Worm (Caenorhabditis elegans) whole organism, L1 larva: ENCODE measurements around the gene set-30.

Experiments used
- C04F5.9 ChIP-seq: sonication (generic microtip); optimal IDR thresholded peaks from 2 replicates; lab custom pipeline; 2016; ENCODE audit warnings: missing genetic modification characterization, missing compliant biosample characterization
- C16A3.4 ChIP-seq: fragments of 150-350 bp; optimal IDR thresholded peaks from 2 replicates; lab custom pipeline; 2014; ENCODE audit warnings: missing biosample characterization, missing genetic modification characterization
- F16B12.6 ChIP-seq: fragments of 150-350 bp; optimal IDR thresholded peaks from 2 replicates; lab custom pipeline; 2014; ENCODE audit warnings: missing biosample characterization, missing genetic modification characterization
- aha-1 ChIP-seq: fragments of 150-350 bp; optimal IDR thresholded peaks from 2 replicates; lab custom pipeline; 2014; ENCODE audit warnings: missing biosample characterization, missing genetic modification characterization
- alr-1 ChIP-seq: fragments of 200-800 bp; sonication (Bioruptor generic); optimal IDR thresholded peaks from 2 replicates; lab custom pipeline; 2018; ENCODE audit warnings: borderline replicate concordance, mild to moderate bottlenecking, missing genetic modification characterization, missing compliant biosample characterization
- ceh-8 ChIP-seq: fragments of 200-800 bp; sonication (Bioruptor generic); optimal IDR thresholded peaks from 2 replicates; lab custom pipeline; 2018; ENCODE audit warnings: mild to moderate bottlenecking, missing genetic modification characterization, moderate library complexity, missing compliant biosample characterization
- ceh-82 ChIP-seq, 3 experiments: fragments of 150-350 bp in 1 of 3; sonication (generic microtip) in 2 of 3; optimal IDR thresholded peaks; 2 replicates each; lab custom pipeline; 2014 to 2017; ENCODE audit warnings: missing biosample characterization in 3 of 3, missing genetic modification characterization in 3 of 3
- ceh-88 ChIP-seq: fragments of 200-800 bp; sonication (Bioruptor generic); IDR thresholded peaks from 2 replicates; pipeline ENCODE4 v1.3.6; 2022; ENCODE audit warnings: missing genetic modification characterization, missing compliant biosample characterization
- efl-1 ChIP-seq, 4 experiments: fragments of 150-350 bp; optimal IDR thresholded peaks in 3 of 4; peaks in 1 of 4; 1 replicate in 1 of 4; 2 replicates in 3 of 4; lab custom pipeline; 2014; ENCODE audit warnings: missing biosample characterization in 2 of 4, missing genetic modification characterization in 2 of 4, missing genetic modification reagents in 2 of 4
- efl-3 ChIP-seq: fragments of 200-800 bp; sonication (Bioruptor generic); optimal IDR thresholded peaks from 2 replicates; lab custom pipeline; 2018; ENCODE audit warnings: mild to moderate bottlenecking, missing genetic modification characterization, missing compliant biosample characterization
- egl-13 ChIP-seq: sonication (generic microtip); optimal IDR thresholded peaks from 2 replicates; lab custom pipeline; 2016; ENCODE audit warnings: missing genotype, missing genetic modification reagents, missing genetic modification characterization, missing compliant biosample characterization
- elt-3 ChIP-seq, 6 experiments: fragments of 150-350 bp in 1 of 6; sonication (generic microtip); optimal IDR thresholded peaks; 2 replicates each; lab custom pipeline; 2017 to 2018; ENCODE audit warnings: missing biosample characterization in 6 of 6, missing genetic modification characterization in 6 of 6, inconsistent platforms in 1 of 6
- ets-5 ChIP-seq: fragments of 200-800 bp; sonication (Bioruptor generic); IDR thresholded peaks from 2 replicates; pipeline ENCODE4 v1.3.6; 2022; ENCODE audit warnings: missing genetic modification characterization, missing compliant biosample characterization
- fkh-10 ChIP-seq: sonication (generic microtip); optimal IDR thresholded peaks from 2 replicates; lab custom pipeline; 2017; ENCODE audit warnings: missing biosample characterization, missing genetic modification reagents, missing genetic modification characterization
- fkh-4 ChIP-seq: sonication (generic microtip); optimal IDR thresholded peaks from 2 replicates; lab custom pipeline; 2016; ENCODE audit warnings: missing compliant biosample characterization, missing genetic modification characterization, borderline replicate concordance
- fkh-8 ChIP-seq: sonication (generic microtip); optimal IDR thresholded peaks from 2 replicates; lab custom pipeline; 2016; ENCODE audit warnings: mild to moderate bottlenecking, missing genetic modification characterization, missing compliant biosample characterization
- hlh-4 ChIP-seq: sonication (generic microtip); optimal IDR thresholded peaks from 2 replicates; lab custom pipeline; 2016; ENCODE audit warnings: mild to moderate bottlenecking, missing genetic modification characterization, missing compliant biosample characterization
- hpl-2 ChIP-seq: fragments of 150-350 bp; optimal IDR thresholded peaks from 2 replicates; lab custom pipeline; 2014; ENCODE audit warnings: missing biosample characterization, missing genetic modification reagents, missing genetic modification characterization
- isw-1 ChIP-seq: fragments of 200-800 bp; sonication (Bioruptor generic); IDR thresholded peaks from 2 replicates; pipeline ENCODE4 v1.3.6; 2022; ENCODE audit warnings: missing genetic modification characterization, missing compliant biosample characterization
- lin-13 ChIP-seq: fragments of 150-350 bp; optimal IDR thresholded peaks from 2 replicates; lab custom pipeline; 2014; ENCODE audit warnings: missing biosample characterization, missing genetic modification reagents, missing genetic modification characterization
- lin-15B ChIP-seq: fragments of 150-350 bp; sonication (generic microtip); optimal IDR thresholded peaks from 3 replicates; lab custom pipeline; 2014; ENCODE audit warnings: missing biosample characterization, missing genetic modification characterization
- lin-35 ChIP-seq, 2 experiments: fragments of 150-350 bp; optimal IDR thresholded peaks; 2 replicates each; lab custom pipeline; 2014; ENCODE audit warnings: missing biosample characterization in 2 of 2, missing genetic modification characterization in 2 of 2, missing genetic modification reagents in 2 of 2
- lin-39 ChIP-seq: fragments of 150-350 bp; optimal IDR thresholded peaks from 2 replicates; lab custom pipeline; 2014; ENCODE audit warnings: missing biosample characterization, missing genetic modification reagents, missing genetic modification characterization
- lsy-2 ChIP-seq, 2 experiments: fragments of 150-350 bp; optimal IDR thresholded peaks; 2 replicates each; lab custom pipeline; 2014; ENCODE audit warnings: missing biosample characterization in 2 of 2, missing genetic modification characterization in 2 of 2
- mab-9 ChIP-seq: fragments of 200-800 bp; sonication (Bioruptor generic); IDR thresholded peaks from 2 replicates; pipeline ENCODE4 v1.3.6; 2022; ENCODE audit warnings: missing genetic modification reagents, missing genetic modification characterization, missing compliant biosample characterization
- mdl-1 ChIP-seq, 2 experiments: fragments of 150-350 bp; optimal IDR thresholded peaks; 2 replicates each; lab custom pipeline; 2014 to 2017; ENCODE audit warnings: missing biosample characterization in 2 of 2, missing genetic modification characterization in 2 of 2, inconsistent platforms in 1 of 2
- mef-2 ChIP-seq: fragments of 150-350 bp; optimal IDR thresholded peaks from 2 replicates; lab custom pipeline; 2014; ENCODE audit warnings: missing biosample characterization, missing genetic modification characterization
- nhr-11 ChIP-seq: fragments of 150-350 bp; optimal IDR thresholded peaks from 2 replicates; lab custom pipeline; 2014; ENCODE audit warnings: missing biosample characterization, missing genetic modification characterization
- nhr-12 ChIP-seq: sonication (generic microtip); optimal IDR thresholded peaks from 2 replicates; lab custom pipeline; 2017; ENCODE audit warnings: missing biosample characterization, missing genetic modification characterization
- nhr-20 ChIP-seq: sonication (generic microtip); optimal IDR thresholded peaks from 2 replicates; lab custom pipeline; 2016; ENCODE audit warnings: mild to moderate bottlenecking, missing genetic modification characterization, missing compliant biosample characterization
- nhr-47 ChIP-seq: sonication (generic microtip); optimal IDR thresholded peaks from 2 replicates; lab custom pipeline; 2016; ENCODE audit warnings: mild to moderate bottlenecking, missing genetic modification characterization, moderate library complexity, missing compliant biosample characterization
- nhr-71 ChIP-seq: sonication (generic microtip); optimal IDR thresholded peaks from 2 replicates; lab custom pipeline; 2016; ENCODE audit warnings: mild to moderate bottlenecking, missing genetic modification characterization, moderate library complexity, missing compliant biosample characterization
- nhr-76 ChIP-seq: sonication (generic microtip); optimal IDR thresholded peaks from 2 replicates; lab custom pipeline; 2017; ENCODE audit warnings: missing biosample characterization, missing genetic modification characterization
- nhr-77 ChIP-seq: fragments of 150-350 bp; optimal IDR thresholded peaks from 2 replicates; lab custom pipeline; 2014; ENCODE audit warnings: missing biosample characterization, missing genetic modification characterization
- nhr-84 ChIP-seq: sonication (generic microtip); optimal IDR thresholded peaks from 2 replicates; lab custom pipeline; 2017; ENCODE audit warnings: missing biosample characterization, missing genetic modification characterization
- nhr-85 ChIP-seq: sonication (generic microtip); peaks from one replicate; lab custom pipeline; 2016; ENCODE audit warnings: missing genetic modification characterization, inconsistent platforms, missing compliant biosample characterization
- nhr-90 ChIP-seq: sonication (generic microtip); optimal IDR thresholded peaks from 2 replicates; lab custom pipeline; 2016; ENCODE audit warnings: mild to moderate bottlenecking, missing genetic modification characterization, missing compliant biosample characterization; ENCODE audit not compliant: poor library complexity
- pag-3 ChIP-seq: sonication (generic microtip); optimal IDR thresholded peaks from 2 replicates; lab custom pipeline; 2017; ENCODE audit warnings: missing genetic modification characterization, mild to moderate bottlenecking, missing compliant biosample characterization, antibody characterized with exemption, borderline replicate concordance; ENCODE audit not compliant: insufficient read depth
- pqm-1 ChIP-seq: sonication (generic microtip); optimal IDR thresholded peaks from 3 replicates; lab custom pipeline; 2017; ENCODE audit warnings: missing biosample characterization, missing genetic modification characterization
- rnt-1 ChIP-seq: sonication (generic microtip); optimal IDR thresholded peaks from 2 replicates; lab custom pipeline; 2016; ENCODE audit warnings: mild to moderate bottlenecking, missing genetic modification characterization, moderate library complexity, missing compliant biosample characterization
- snpc-4 ChIP-seq: fragments of 150-350 bp; optimal IDR thresholded peaks from 2 replicates; lab custom pipeline; 2014; ENCODE audit warnings: missing biosample characterization, missing genetic modification characterization
- snu-23 ChIP-seq: sonication (generic microtip); optimal IDR thresholded peaks from 2 replicates; lab custom pipeline; 2016; ENCODE audit warnings: missing genetic modification characterization, missing compliant biosample characterization
- sox-4 ChIP-seq: sonication (generic microtip); optimal IDR thresholded peaks from 2 replicates; lab custom pipeline; 2016; ENCODE audit warnings: missing genetic modification characterization, missing compliant biosample characterization
- sptf-1 ChIP-seq: fragments of 150-350 bp; optimal IDR thresholded peaks from 2 replicates; lab custom pipeline; 2014; ENCODE audit warnings: missing biosample characterization, missing genetic modification characterization
- swsn-7 ChIP-seq: sonication (generic microtip); optimal IDR thresholded peaks from 2 replicates; lab custom pipeline; 2016; ENCODE audit warnings: missing genetic modification characterization, missing compliant biosample characterization
- tbx-2 ChIP-seq: sonication (generic microtip); optimal IDR thresholded peaks from 2 replicates; lab custom pipeline; 2016; ENCODE audit warnings: missing genetic modification characterization, missing compliant biosample characterization
- unc-30 ChIP-seq: sonication (generic microtip); optimal IDR thresholded peaks from 2 replicates; lab custom pipeline; 2017; ENCODE audit warnings: missing biosample characterization, missing genetic modification characterization
- unc-62 ChIP-seq: fragments of 150-350 bp; optimal IDR thresholded peaks from 2 replicates; lab custom pipeline; 2014; ENCODE audit warnings: missing biosample characterization, missing genetic modification reagents, missing genetic modification characterization
- unc-86 ChIP-seq: sonication (generic microtip); optimal IDR thresholded peaks from 2 replicates; lab custom pipeline; 2016; ENCODE audit warnings: missing genetic modification characterization, missing compliant biosample characterization
- unc-98 ChIP-seq: fragments of 200-800 bp; sonication (Bioruptor generic); IDR thresholded peaks from 2 replicates; pipeline ENCODE4 v1.3.6; 2022; ENCODE audit warnings: missing genetic modification characterization, missing compliant biosample characterization
- xbp-1 ChIP-seq: sonication (generic microtip); optimal IDR thresholded peaks from 2 replicates; lab custom pipeline; 2016; ENCODE audit warnings: missing genetic modification characterization, missing compliant biosample characterization
- zag-1 ChIP-seq: fragments of 150-350 bp; optimal IDR thresholded peaks from 2 replicates; lab custom pipeline; 2014; ENCODE audit warnings: missing biosample characterization, missing genetic modification characterization
- ztf-11 ChIP-seq, 2 experiments: sonication (generic microtip); optimal IDR thresholded peaks; 2 replicates each; lab custom pipeline; 2016 to 2017; ENCODE audit warnings: missing genetic modification characterization in 2 of 2, missing biosample characterization in 1 of 2, missing compliant biosample characterization in 1 of 2
- ztf-4 ChIP-seq: fragments of 150-350 bp; optimal IDR thresholded peaks from 2 replicates; lab custom pipeline; 2014; ENCODE audit warnings: missing biosample characterization, missing genetic modification characterization

set-30 gene

DNA sequence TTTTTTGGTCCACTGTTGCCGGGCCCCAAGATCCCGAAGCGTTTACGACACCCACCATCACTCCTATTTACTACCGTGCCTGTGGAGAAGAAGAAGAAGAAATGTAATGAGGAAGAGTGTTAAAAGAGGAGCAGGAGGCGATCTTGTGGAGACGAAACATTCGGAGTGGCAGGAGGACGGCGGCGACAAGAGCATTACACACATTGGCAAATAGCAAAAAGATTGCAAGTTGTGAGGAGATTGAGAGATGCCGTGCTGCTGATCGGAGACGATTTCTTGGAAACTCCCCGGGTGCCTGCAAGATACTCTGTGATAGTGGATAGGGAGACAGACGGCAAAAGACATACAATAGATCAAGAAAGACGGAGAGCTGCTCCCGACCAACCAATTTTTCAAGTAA, 41.8 kb upstream of the set-30 start, which contains the start of gene M03F4.4 (continued):
- no peak for TF ChIP-seq fkh-8 (tag; lab: Kevin White, UChicago)
- TF ChIP-seq lin-15B (tag; lab: Kevin White, UChicago), result no peak
- TF ChIP-seq unc-62, result no peak
- TF ChIP-seq unc-30 (tag; lab: Kevin White, UChicago), result no peak
- peak; percentile 56 to 64 for TF ChIP-seq lsy-2 (tag; optimal IDR thresholded peaks at IDR 0.05; lab: Kevin White, UChicago)
- peak; percentile 94 for TF ChIP-seq nhr-71 (tag; lab: Kevin White, UChicago)
- TF ChIP-seq mdl-1 (tag; optimal IDR thresholded peaks at IDR 0.05; lab: Kevin White, UChicago), result no peak
- no peak for TF ChIP-seq C04F5.9
- TF ChIP-seq lin-35 (GFP tag; optimal IDR thresholded peaks at IDR 0.05; lab: Kevin White, UChicago), result peak in 1 of 2 experiments; percentile 15
- TF ChIP-seq ceh-88 (GFP tag; lab: Robert Waterston, UW), result no peak
- peak; percentile 99 for TF ChIP-seq pag-3
- TF ChIP-seq nhr-85 (tag; lab: Kevin White, UChicago), result no peak
- peak; percentile 71 for TF ChIP-seq swsn-7
- TF ChIP-seq fkh-4 (tag; lab: Kevin White, UChicago), result peak; percentile 61
- TF ChIP-seq C16A3.4, result no peak
- no peak for TF ChIP-seq mef-2 (tag; lab: Kevin White, UChicago)
- TF ChIP-seq nhr-20 (tag; lab: Kevin White, UChicago), result peak; percentile 79
- TF ChIP-seq mab-9 (GFP tag; lab: Robert Waterston, UW), result no peak
- TF ChIP-seq ceh-8, result no peak
- TF ChIP-seq ztf-11 (tag; optimal IDR thresholded peaks at IDR 0.05; lab: Kevin White, UChicago), result no peak
- peak in 1 of 2 experiments; percentile 14 for TF ChIP-seq efl-1 (optimal IDR thresholded peaks at IDR 0.05; lab: Kevin White, UChicago)
- peak in 1 of 2 experiments; percentile 75 for TF ChIP-seq efl-1 (GFP tag; optimal IDR thresholded peaks at IDR 0.05 in 1 of 2; lab: Kevin White, UChicago)
- no peak for TF ChIP-seq nhr-84 (tag; lab: Kevin White, UChicago)
- TF ChIP-seq ztf-4, result peak; percentile 34
- TF ChIP-seq isw-1, result no peak
- no peak for TF ChIP-seq snpc-4
- TF ChIP-seq sox-4 (tag; lab: Kevin White, UChicago), result no peak
- TF ChIP-seq ceh-82 (tag; optimal IDR thresholded peaks at IDR 0.05; lab: Kevin White, UChicago), result peak in 1 of 3 experiments; percentile 29
- no peak for TF ChIP-seq elt-3 (tag; optimal IDR thresholded peaks at IDR 0.05; lab: Kevin White, UChicago)
- no peak for TF ChIP-seq F16B12.6 (tag; lab: Kevin White, UChicago)
- TF ChIP-seq nhr-90 (tag; lab: Kevin White, UChicago), result no peak
- TF ChIP-seq unc-86, result no peak
- TF ChIP-seq nhr-11, result peak; percentile 40
- TF ChIP-seq nhr-76 (tag; lab: Kevin White, UChicago), result no peak
- TF ChIP-seq fkh-10 (GFP tag; lab: Kevin White, UChicago), result no peak
- TF ChIP-seq nhr-47 (tag; lab: Kevin White, UChicago), result peak; percentile 53
- no peak for TF ChIP-seq pqm-1 (tag; lab: Kevin White, UChicago)
- no peak for TF ChIP-seq nhr-12
- TF ChIP-seq hlh-4 (tag; lab: Kevin White, UChicago), result no peak
- peak; percentile 93 for TF ChIP-seq rnt-1
- no peak for TF ChIP-seq egl-13 (tag; lab: Kevin White, UChicago)
- no peak for TF ChIP-seq lin-13 (GFP tag; lab: Kevin White, UChicago)
- TF ChIP-seq hpl-2 (GFP tag; lab: Kevin White, UChicago), result no peak
- TF ChIP-seq ets-5 (GFP tag; lab: Robert Waterston, UW), result no peak
- no peak for TF ChIP-seq unc-98
- TF ChIP-seq efl-3 (GFP tag; lab: Kevin White, UChicago), result no peak
- peak; percentile 46 for TF ChIP-seq lin-39 (tag; lab: Kevin White, UChicago)
- peak; percentile 62 for TF ChIP-seq xbp-1 (tag; lab: Kevin White, UChicago)
- no peak for TF ChIP-seq sptf-1 (tag; lab: Kevin White, UChicago)
- TF ChIP-seq alr-1 (tag; lab: Kevin White, UChicago), result no peak
- TF ChIP-seq aha-1, result no peak
- peak; percentile 62 for TF ChIP-seq nhr-77 (tag; lab: Kevin White, UChicago)
- TF ChIP-seq zag-1 (tag; lab: Kevin White, UChicago), result no peak
- peak; percentile 79 for TF ChIP-seq tbx-2
- peak; percentile 70 for TF ChIP-seq snu-23 (GFP tag; lab: Kevin White, UChicago)
